Worm (Caenorhabditis elegans) whole organism, young adult: ENCODE results near the gene arrd-3.

Experiments
- B0019.2 ChIP-seq: fragments of 200-800 bp; sonication (Bioruptor generic); conservative IDR thresholded peaks from 2 replicates; pipeline ENCODE4 v1.3.6; 2022; ENCODE audit warnings: missing genetic modification reagents, missing genetic modification characterization, missing compliant biosample characterization
- B0336.3 ChIP-seq: fragments of 200-800 bp; sonication (Bioruptor generic); IDR thresholded peaks from 2 replicates; pipeline ENCODE4 v1.3.6; 2022; ENCODE audit warnings: missing genetic modification characterization, missing compliant biosample characterization
- C17E4.6 ChIP-seq: fragments of 200-800 bp; sonication (Bioruptor generic); IDR thresholded peaks from 2 replicates; pipeline ENCODE4 v1.3.6; 2022; ENCODE audit warnings: missing genetic modification reagents, missing genetic modification characterization, missing compliant biosample characterization
- F22D6.2 ChIP-seq: sonication (generic microtip); optimal IDR thresholded peaks from 2 replicates; lab custom pipeline; 2016; ENCODE audit warnings: mild to moderate bottlenecking, missing genetic modification characterization, missing compliant biosample characterization
- F23B12.7 ChIP-seq: sonication (generic microtip); optimal IDR thresholded peaks from 2 replicates; lab custom pipeline; 2017; ENCODE audit warnings: missing genetic modification characterization, mild to moderate bottlenecking, missing compliant biosample characterization, antibody characterized with exemption, moderate library complexity; ENCODE audit not compliant: insufficient read depth
- F39B2.1 ChIP-seq: fragments of 200-800 bp; sonication (Bioruptor generic); IDR thresholded peaks from 2 replicates; pipeline ENCODE4 v1.3.6; 2022; ENCODE audit warnings: missing genetic modification reagents, missing genetic modification characterization, missing compliant biosample characterization
- F57A8.1 ChIP-seq: fragments of 200-800 bp; sonication (Bioruptor generic); optimal IDR thresholded peaks from 2 replicates; lab custom pipeline; 2018; ENCODE audit warnings: mild to moderate bottlenecking, missing genetic modification characterization, moderate library complexity, missing compliant biosample characterization
- T26A5.8 ChIP-seq: sonication (generic microtip); optimal IDR thresholded peaks from 2 replicates; lab custom pipeline; 2016; ENCODE audit warnings: missing genetic modification characterization, missing compliant biosample characterization
- Y53G8AR.9 ChIP-seq: fragments of 200-800 bp; sonication (Bioruptor generic); conservative IDR thresholded peaks from 2 replicates; pipeline ENCODE4 v1.3.6; 2022; ENCODE audit warnings: missing genetic modification reagents, missing genetic modification characterization, missing compliant biosample characterization
- Y95B8A.8 ChIP-seq: fragments of 200-800 bp; sonication (Bioruptor generic); IDR thresholded peaks from 2 replicates; pipeline ENCODE4 v1.3.6; 2022; ENCODE audit warnings: missing genetic modification reagents, missing genetic modification characterization, missing compliant biosample characterization
- atf-7 ChIP-seq: sonication (generic microtip); optimal IDR thresholded peaks from 2 replicates; lab custom pipeline; 2017; ENCODE audit warnings: mild to moderate bottlenecking, missing genetic modification characterization, missing compliant biosample characterization
- ccch-3 ChIP-seq: fragments of 200-800 bp; sonication (Bioruptor generic); optimal IDR thresholded peaks from 2 replicates; lab custom pipeline; 2018; ENCODE audit warnings: mild to moderate bottlenecking, missing genetic modification characterization, missing compliant biosample characterization
- ceh-79 ChIP-seq: sonication (generic microtip); optimal IDR thresholded peaks from 2 replicates; lab custom pipeline; 2017; ENCODE audit warnings: mild to moderate bottlenecking, missing genetic modification characterization, missing compliant biosample characterization
- ceh-91 ChIP-seq: fragments of 200-800 bp; sonication (Bioruptor generic); IDR thresholded peaks from 2 replicates; pipeline ENCODE4 v1.3.6; 2022; ENCODE audit warnings: missing genetic modification reagents, missing genetic modification characterization, missing compliant biosample characterization
- die-1 ChIP-seq: sonication (generic microtip); optimal IDR thresholded peaks from 2 replicates; lab custom pipeline; 2016; ENCODE audit warnings: missing genotype, mild to moderate bottlenecking, missing genetic modification characterization, missing compliant biosample characterization
- dox-1 ChIP-seq: fragments of 200-800 bp; sonication (Bioruptor generic); IDR thresholded peaks from 2 replicates; pipeline ENCODE4 v1.3.6; 2022; ENCODE audit warnings: missing genetic modification reagents, missing genetic modification characterization, missing compliant biosample characterization
- egl-44 ChIP-seq: fragments of 200-800 bp; sonication (Bioruptor generic); IDR thresholded peaks from 2 replicates; pipeline ENCODE4 v1.3.6; 2022; ENCODE audit warnings: missing genetic modification reagents, missing genetic modification characterization, missing compliant biosample characterization
- ekl-4 ChIP-seq: fragments of 200-800 bp; sonication (Bioruptor generic); IDR thresholded peaks from 2 replicates; pipeline ENCODE4 v1.3.6; 2022; ENCODE audit warnings: missing genetic modification reagents, missing genetic modification characterization, missing compliant biosample characterization
- fkh-3 ChIP-seq: sonication (generic microtip); optimal IDR thresholded peaks from 2 replicates; lab custom pipeline; 2016; ENCODE audit warnings: mild to moderate bottlenecking, missing genetic modification characterization, missing compliant biosample characterization
- him-1 ChIP-seq: sonication (generic microtip); optimal IDR thresholded peaks from 2 replicates; lab custom pipeline; 2016; ENCODE audit warnings: missing genotype, missing genetic modification reagents, missing genetic modification characterization, missing compliant biosample characterization
- hlh-26 ChIP-seq: fragments of 200-800 bp; sonication (Bioruptor generic); conservative IDR thresholded peaks from 2 replicates; pipeline ENCODE4 v1.3.6; 2022; ENCODE audit warnings: missing genetic modification reagents, missing genetic modification characterization, missing compliant biosample characterization
- hmg-20 ChIP-seq: fragments of 200-800 bp; sonication (Bioruptor generic); IDR thresholded peaks from 2 replicates; pipeline ENCODE4 v1.3.6; 2022; ENCODE audit warnings: missing genetic modification reagents, missing genetic modification characterization, missing compliant biosample characterization
- hrde-1 ChIP-seq: sonication (generic microtip); optimal IDR thresholded peaks from 2 replicates; lab custom pipeline; 2016; ENCODE audit warnings: missing genetic modification characterization, mild to moderate bottlenecking, missing compliant biosample characterization, moderate library complexity, missing genotype, missing genetic modification reagents, borderline replicate concordance
- let-526 ChIP-seq: fragments of 200-800 bp; sonication (Bioruptor generic); IDR thresholded peaks from 2 replicates; pipeline ENCODE4 v1.3.6; 2022; ENCODE audit warnings: missing genetic modification reagents, missing genetic modification characterization, missing compliant biosample characterization
- lin-40 ChIP-seq: sonication (generic microtip); optimal IDR thresholded peaks from 2 replicates; lab custom pipeline; 2016; ENCODE audit warnings: missing genetic modification characterization, mild to moderate bottlenecking, missing compliant biosample characterization, missing genotype, missing genetic modification reagents
- lsl-1 ChIP-seq: fragments of 200-800 bp; sonication (Bioruptor generic); optimal IDR thresholded peaks from 2 replicates; lab custom pipeline; 2018; ENCODE audit warnings: mild to moderate bottlenecking, missing genetic modification characterization, moderate library complexity, missing compliant biosample characterization
- nfyb-1 ChIP-seq: fragments of 200-800 bp; sonication (Bioruptor generic); IDR thresholded peaks from 2 replicates; pipeline ENCODE4 v1.3.6; 2022; ENCODE audit warnings: missing genetic modification reagents, missing genetic modification characterization, missing compliant biosample characterization
- nhr-80 ChIP-seq: sonication (generic microtip); optimal IDR thresholded peaks from 2 replicates; lab custom pipeline; 2016; ENCODE audit warnings: missing genetic modification characterization, missing compliant biosample characterization
- somi-1 ChIP-seq: fragments of 200-800 bp; sonication (Bioruptor generic); optimal IDR thresholded peaks from 2 replicates; lab custom pipeline; 2018; ENCODE audit warnings: mild to moderate bottlenecking, missing genetic modification characterization, missing compliant biosample characterization
- sptf-2 ChIP-seq: fragments of 200-800 bp; sonication (Bioruptor generic); optimal IDR thresholded peaks from 2 replicates; lab custom pipeline; 2018; ENCODE audit warnings: mild to moderate bottlenecking, missing genetic modification characterization, missing compliant biosample characterization
- tbp1 ChIP-seq: fragments of 200-800 bp; sonication (Bioruptor generic); optimal IDR thresholded peaks from 2 replicates; lab custom pipeline; 2018; ENCODE audit warnings: mild to moderate bottlenecking, missing genetic modification characterization, missing compliant biosample characterization
- tbx-9 ChIP-seq: sonication (generic microtip); optimal IDR thresholded peaks from 2 replicates; lab custom pipeline; 2016; ENCODE audit warnings: borderline replicate concordance, missing genetic modification characterization, inconsistent platforms, missing compliant biosample characterization
- unc-62 ChIP-seq: fragments of 150-350 bp; optimal IDR thresholded peaks from 2 replicates; lab custom pipeline; 2014; ENCODE audit warnings: missing biosample characterization, missing genetic modification reagents, missing genetic modification characterization
- zim-3 ChIP-seq: sonication (generic microtip); optimal IDR thresholded peaks from 2 replicates; lab custom pipeline; 2017; ENCODE audit warnings: mild to moderate bottlenecking, missing genetic modification characterization, moderate library complexity, missing compliant biosample characterization
- ztf-28 ChIP-seq: fragments of 200-800 bp; sonication (Bioruptor generic); IDR thresholded peaks from 2 replicates; pipeline ENCODE4 v1.3.6; 2022; ENCODE audit warnings: missing genetic modification reagents, missing genetic modification characterization, missing compliant biosample characterization

The arrd-3 gene

DNA sequence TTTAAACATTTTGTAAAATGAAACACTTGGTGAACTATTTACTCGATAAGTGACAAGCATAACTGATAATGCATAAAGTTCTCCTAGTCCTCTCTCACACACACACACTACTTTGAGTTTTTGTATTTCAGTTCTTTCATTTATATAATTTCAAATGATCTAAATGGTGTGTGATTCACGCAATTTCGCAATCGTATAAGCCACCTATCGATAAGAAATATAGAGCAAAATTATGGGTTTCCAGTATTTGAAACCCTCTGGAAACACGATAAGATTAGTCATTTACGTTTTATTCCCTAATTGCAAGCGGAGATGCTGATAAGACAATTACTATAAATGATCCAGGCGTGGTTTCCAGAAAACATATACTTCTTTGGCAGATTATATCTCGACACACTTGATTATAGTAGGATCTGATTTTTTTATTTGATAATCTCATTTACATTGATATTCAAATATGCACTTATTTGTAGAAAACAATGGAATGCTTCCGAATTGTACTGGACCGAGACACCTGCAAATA lies at the start of gene arrd-3:
TSS of gene arrd-3 (plus strand) at position 473 of the 523 bp plus-strand sequence.
- TF ChIP-seq dox-1 (GFP tag; lab: Robert Waterston, UW) (no peak), C17E4.6 (no peak), nhr-80 (tag; lab: Kevin White, UChicago) (peak; percentile 49), ztf-28 (GFP tag; lab: Robert Waterston, UW) (no peak), nfyb-1 (no peak), tbx-9 (tag; lab: Kevin White, UChicago) (no peak), atf-7 (tag; lab: Kevin White, UChicago) (no peak), let-526 (no peak), lin-40 (tag; lab: Kevin White, UChicago) (no peak)

DNA sequence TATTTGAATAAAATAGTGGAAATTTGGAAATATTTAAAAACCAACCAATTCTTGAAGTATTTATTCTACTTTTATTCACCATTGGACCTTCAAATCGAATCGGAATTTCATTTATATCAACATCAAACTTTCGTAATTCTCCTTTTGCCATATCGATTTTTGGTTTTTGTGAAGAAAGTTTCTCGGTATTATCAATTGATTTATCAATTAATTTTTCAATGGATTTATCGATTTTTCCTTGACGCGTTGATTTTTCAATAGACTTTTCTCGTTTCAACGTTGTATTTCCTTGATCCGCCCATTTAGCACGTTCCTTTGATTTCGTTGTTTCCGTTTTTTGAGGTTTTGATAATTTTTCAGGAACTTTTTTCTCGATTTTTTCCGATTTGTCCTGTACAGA lies 43.0 kb upstream of the arrd-3 start:
- TF ChIP-seq B0019.2 (no peak), let-526 (no peak), B0336.3 (no peak), ceh-91 (GFP tag; lab: Robert Waterston, UW) (no peak), unc-62 (GFP tag; lab: Kevin White, UChicago) (no peak), somi-1 (no peak), die-1 (tag; lab: Kevin White, UChicago) (no peak), tbx-9 (tag; lab: Kevin White, UChicago) (no peak), egl-44 (GFP tag; lab: Robert Waterston, UW) (no peak), F22D6.2 (tag; lab: Kevin White, UChicago) (no peak), lsl-1 (GFP tag; lab: Kevin White, UChicago) (no peak)

DNA sequence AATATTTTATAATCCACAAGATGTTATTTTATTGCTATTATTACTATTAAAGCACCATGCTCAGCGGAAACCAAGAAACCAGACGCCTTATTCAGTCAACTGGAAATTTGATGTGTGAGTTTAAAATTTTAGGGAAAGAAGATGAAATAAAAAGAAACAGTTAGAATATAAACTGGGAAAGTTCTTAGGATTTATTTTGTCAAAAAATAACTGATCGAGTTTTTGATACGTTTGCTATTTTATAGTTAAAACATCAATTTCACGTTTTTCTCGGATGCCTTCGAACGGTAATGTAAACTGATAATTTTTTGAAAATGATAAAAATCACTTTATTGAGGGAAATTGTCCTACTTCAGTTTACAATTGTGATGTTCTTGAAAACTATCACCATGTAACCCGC lies 40.0 kb upstream of the arrd-3 start, which contains the start of gene C06C3.3:
TSS of gene C06C3.3 (minus strand) at position 101 of the 400 bp plus-strand sequence.
- TF ChIP-seq F23B12.7 (tag; lab: Kevin White, UChicago): no peak
- TF ChIP-seq hrde-1 (tag; lab: Kevin White, UChicago): no peak
- no peak for TF ChIP-seq let-526
- TF ChIP-seq ekl-4 (GFP tag; lab: Robert Waterston, UW): no peak
- no peak for TF ChIP-seq F39B2.1 (GFP tag; lab: Robert Waterston, UW)

DNA sequence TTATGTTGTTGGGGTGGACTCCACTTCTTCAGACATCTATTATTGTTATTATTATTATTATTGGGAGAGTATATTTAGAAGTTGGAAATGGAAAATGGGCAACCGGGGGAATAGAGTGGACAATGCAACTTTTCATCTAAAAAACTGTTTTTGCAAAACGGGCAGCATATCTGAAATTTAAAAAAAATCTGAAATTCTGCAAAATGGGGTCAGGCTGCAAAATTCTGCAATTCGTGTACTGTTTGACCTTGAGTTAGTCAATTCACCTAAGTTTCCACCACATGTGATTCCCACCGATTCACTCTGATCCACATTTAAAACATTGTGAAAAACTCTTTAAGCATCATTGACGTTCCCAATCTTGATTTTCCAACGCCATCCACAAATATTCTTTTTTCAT lies 39.4 kb upstream of the arrd-3 start, which contains the start of gene C06C3.4:
TSS of gene C06C3.4 (plus strand) at position 301 of the 400 bp plus-strand sequence.
- TF ChIP-seq ccch-3 (GFP tag; lab: Kevin White, UChicago) (no peak), Y95B8A.8 (no peak), ceh-79 (tag; lab: Kevin White, UChicago) (no peak), T26A5.8 (tag; lab: Kevin White, UChicago) (no peak), tbp1 (GFP tag; lab: Kevin White, UChicago) (no peak), Y53G8AR.9 (no peak), zim-3 (no peak), hlh-26 (no peak), sptf-2 (GFP tag; lab: Kevin White, UChicago) (no peak), nfyb-1 (no peak), him-1 (tag; lab: Kevin White, UChicago) (no peak), F22D6.2 (tag; lab: Kevin White, UChicago) (no peak), dox-1 (GFP tag; lab: Robert Waterston, UW) (no peak)

DNA sequence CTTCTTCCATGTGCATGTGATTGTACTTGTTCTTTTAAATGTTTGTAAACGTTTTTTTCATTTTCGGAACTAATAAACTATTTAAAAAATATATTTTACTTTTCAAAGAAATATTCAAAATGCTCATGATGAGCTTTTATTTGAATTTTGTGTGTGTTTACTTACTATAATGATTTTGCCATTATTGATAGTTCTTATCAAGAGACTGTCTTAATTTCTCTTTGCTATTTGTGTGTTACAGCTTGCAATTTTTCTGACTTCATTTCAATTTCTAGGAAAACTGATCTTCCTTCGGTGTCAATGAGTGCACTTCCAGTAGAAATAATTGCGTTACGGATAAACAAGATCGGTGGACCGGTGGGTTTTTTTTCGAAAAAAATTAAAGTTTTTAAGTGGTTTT lies 37.6 kb upstream of the arrd-3 start, which contains the start of gene C06C3.12:
TSS of gene C06C3.12 (plus strand) at position 301 of the 400 bp plus-strand sequence.
- TF ChIP-seq lsl-1 (GFP tag; lab: Kevin White, UChicago) (no peak), somi-1 (no peak), Y95B8A.8 (no peak), fkh-3 (tag; lab: Kevin White, UChicago) (no peak), hmg-20 (no peak), F57A8.1 (GFP tag; lab: Kevin White, UChicago) (no peak)
- TF ChIP-seq, all 124 proteins: peak for 0
